Worm (Caenorhabditis elegans) whole organism, mixed stage, embryonic: ENCODE results near the gene Y41C4A.6.

Source experiments
- M03D4.4 ChIP-seq: sonication (generic microtip); optimal IDR thresholded peaks from 2 replicates; lab custom pipeline; 2017; ENCODE audit warnings: mild to moderate bottlenecking, missing genetic modification characterization, missing compliant biosample characterization
- bed-3 ChIP-seq: fragments of 200-800 bp; sonication (Bioruptor generic); optimal IDR thresholded peaks from 3 replicates; lab custom pipeline; 2018; ENCODE audit warnings: mild to moderate bottlenecking, missing genetic modification characterization, moderate library complexity, missing compliant biosample characterization
- blmp-1 ChIP-seq: fragments of 150-350 bp; optimal IDR thresholded peaks from 2 replicates; lab custom pipeline; 2014; ENCODE audit warnings: missing biosample characterization, missing genetic modification characterization
- ceh-39 ChIP-seq: fragments of 150-350 bp; optimal IDR thresholded peaks from 2 replicates; lab custom pipeline; 2014; ENCODE audit warnings: missing biosample characterization, missing genetic modification characterization
- ceh-43 ChIP-seq: fragments of 200-800 bp; sonication (Bioruptor generic); optimal IDR thresholded peaks from 2 replicates; lab custom pipeline; 2018; ENCODE audit warnings: mild to moderate bottlenecking, missing genetic modification characterization, moderate library complexity, missing compliant biosample characterization
- ceh-83 ChIP-seq: fragments of 200-800 bp; sonication (Bioruptor generic); optimal IDR thresholded peaks from 2 replicates; lab custom pipeline; 2018; ENCODE audit warnings: mild to moderate bottlenecking, missing genetic modification characterization, missing compliant biosample characterization
- cnd-1 ChIP-seq: fragments of 200-800 bp; sonication (Bioruptor generic); optimal IDR thresholded peaks from 2 replicates; lab custom pipeline; 2018; ENCODE audit warnings: mild to moderate bottlenecking, missing genetic modification characterization, missing compliant biosample characterization
- drap-1 ChIP-seq: fragments of 200-800 bp; sonication (Bioruptor generic); optimal IDR thresholded peaks from 3 replicates; lab custom pipeline; 2018; ENCODE audit warnings: mild to moderate bottlenecking, missing genetic modification characterization, missing compliant biosample characterization
- elt-1 ChIP-seq: sonication (generic microtip); optimal IDR thresholded peaks from 2 replicates; lab custom pipeline; 2017; ENCODE audit warnings: missing genetic modification characterization, mild to moderate bottlenecking, missing compliant biosample characterization, antibody characterized with exemption, moderate library complexity, borderline replicate concordance; ENCODE audit not compliant: insufficient read depth
- flh-1 ChIP-seq: fragments of 200-800 bp; sonication (Bioruptor generic); optimal IDR thresholded peaks from 2 replicates; lab custom pipeline; 2018; ENCODE audit warnings: mild to moderate bottlenecking, missing genetic modification characterization, moderate library complexity, missing compliant biosample characterization
- ham-2 ChIP-seq: fragments of 200-800 bp; sonication (Bioruptor generic); optimal IDR thresholded peaks from 2 replicates; lab custom pipeline; 2018; ENCODE audit warnings: mild to moderate bottlenecking, missing genetic modification characterization, missing compliant biosample characterization
- hlh-1 ChIP-seq: fragments of 150-350 bp; optimal IDR thresholded peaks from 2 replicates; lab custom pipeline; 2014; ENCODE audit warnings: missing biosample characterization, missing genetic modification reagents, missing genetic modification characterization
- lin-13 ChIP-seq: fragments of 150-350 bp; optimal IDR thresholded peaks from 2 replicates; lab custom pipeline; 2014; ENCODE audit warnings: missing biosample characterization, missing genetic modification characterization
- lin-32 ChIP-seq: fragments of 200-800 bp; sonication (Bioruptor generic); optimal IDR thresholded peaks from 2 replicates; lab custom pipeline; 2018; ENCODE audit warnings: mild to moderate bottlenecking, missing genetic modification characterization, missing compliant biosample characterization
- lsy-2 ChIP-seq: fragments of 150-350 bp; optimal IDR thresholded peaks from 2 replicates; lab custom pipeline; 2014; ENCODE audit warnings: missing biosample characterization, missing genetic modification characterization
- mep-1 ChIP-seq: fragments of 150-350 bp; optimal IDR thresholded peaks from 2 replicates; lab custom pipeline; 2017; ENCODE audit warnings: missing biosample characterization, missing genetic modification reagents, missing genetic modification characterization, inconsistent platforms
- mls-2 ChIP-seq: sonication (generic microtip); optimal IDR thresholded peaks from 2 replicates; lab custom pipeline; 2016; ENCODE audit warnings: mild to moderate bottlenecking, missing genetic modification characterization, moderate library complexity, missing compliant biosample characterization
- nhr-12 ChIP-seq: fragments of 150-350 bp; optimal IDR thresholded peaks from 2 replicates; lab custom pipeline; 2014; ENCODE audit warnings: missing biosample characterization, missing genetic modification characterization
- nhr-2 ChIP-seq: fragments of 150-350 bp; optimal IDR thresholded peaks from 2 replicates; lab custom pipeline; 2014; ENCODE audit warnings: missing biosample characterization, missing genetic modification characterization
- nhr-237 ChIP-seq: fragments of 150-350 bp; optimal IDR thresholded peaks from 2 replicates; lab custom pipeline; 2014; ENCODE audit warnings: missing biosample characterization, missing genetic modification characterization
- nhr-28 ChIP-seq: fragments of 150-350 bp; optimal IDR thresholded peaks from 2 replicates; lab custom pipeline; 2014; ENCODE audit warnings: missing biosample characterization, missing genetic modification characterization
- nhr-76 ChIP-seq: sonication (generic microtip); optimal IDR thresholded peaks from 2 replicates; lab custom pipeline; 2017; ENCODE audit warnings: missing biosample characterization, missing genetic modification characterization
- pha-4 ChIP-seq: fragments of 150-350 bp; optimal IDR thresholded peaks from 2 replicates; lab custom pipeline; 2018; ENCODE audit warnings: missing biosample characterization, missing genetic modification reagents, missing genetic modification characterization
- snpc-4 ChIP-seq: fragments of 150-350 bp; optimal IDR thresholded peaks from 2 replicates; lab custom pipeline; 2014; ENCODE audit warnings: missing biosample characterization, missing genetic modification characterization
- sptf-1 ChIP-seq: sonication (generic microtip); optimal IDR thresholded peaks from 2 replicates; lab custom pipeline; 2017; ENCODE audit warnings: mild to moderate bottlenecking, missing genetic modification characterization, moderate library complexity, missing compliant biosample characterization
- unc-120 ChIP-seq: sonication (generic microtip); optimal IDR thresholded peaks from 2 replicates; lab custom pipeline; 2017; ENCODE audit warnings: missing genetic modification characterization, missing compliant biosample characterization; ENCODE audit not compliant: poor library complexity, severe bottlenecking
- unc-62 ChIP-seq: fragments of 150-350 bp; optimal IDR thresholded peaks from 2 replicates; lab custom pipeline; 2014; ENCODE audit warnings: missing biosample characterization, missing genetic modification reagents, missing genetic modification characterization
- ztf-11 ChIP-seq: fragments of 150-350 bp; optimal IDR thresholded peaks from 2 replicates; lab custom pipeline; 2014; ENCODE audit warnings: missing biosample characterization, missing genetic modification characterization

The Y41C4A.6 gene

DNA sequence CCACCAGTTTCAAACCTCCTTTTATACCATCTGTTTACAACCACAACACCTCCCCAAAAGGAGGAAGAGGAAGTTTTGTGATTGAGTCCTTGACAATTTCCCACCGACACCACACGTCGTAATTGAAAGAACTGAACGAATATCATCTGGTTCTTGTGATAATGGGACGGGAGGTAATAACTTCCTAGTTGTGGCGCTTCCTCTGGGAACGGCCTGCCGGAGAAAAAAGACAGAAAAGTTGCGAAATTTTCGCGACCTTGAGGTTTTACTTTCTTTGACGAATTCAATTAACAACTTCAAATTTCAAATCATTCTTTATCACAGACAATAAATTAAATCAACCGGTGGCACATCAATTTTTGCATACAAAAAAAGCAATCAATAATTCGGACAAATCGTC, 10.3 kb downstream of the Y41C4A.6 start, which contains the start of gene col-96:
Gene col-96 (minus strand): TSS at position 101 of the 400 bp plus-strand sequence.
- TF ChIP-seq snpc-4 (tag; lab: Kevin White, UChicago) (no peak), ham-2 (GFP tag; lab: Kevin White, UChicago) (no peak), bed-3 (GFP tag; lab: Kevin White, UChicago) (no peak)

- TF ChIP-seq bed-3 (GFP tag; lab: Kevin White, UChicago) (no peak), nhr-2 (no peak), ztf-11 (tag; lab: Kevin White, UChicago) (no peak), M03D4.4 (tag; lab: Kevin White, UChicago) (no peak), cnd-1 (no peak), lin-13 (no peak), lsy-2 (tag; lab: Kevin White, UChicago) (no peak), pha-4 (no peak)
These were observed 12.3 kb downstream of the Y41C4A.6 start, which contains the start of gene Y41C4A.8 for ce11 chrIII:11708722-11709121. Y41C4A.8 (minus strand) TSS chrIII:11708822.

- TF ChIP-seq nhr-12 (no peak), unc-120 (tag; lab: Kevin White, UChicago) (no peak), cnd-1 (no peak), mls-2 (tag; lab: Kevin White, UChicago) (no peak), pha-4 (no peak), ceh-39 (tag; lab: Kevin White, UChicago) (no peak), flh-1 (GFP tag; lab: Kevin White, UChicago) (no peak), snpc-4 (tag; lab: Kevin White, UChicago) (no peak), nhr-237 (tag; lab: Kevin White, UChicago) (no peak), bed-3 (GFP tag; lab: Kevin White, UChicago) (no peak), ceh-83 (GFP tag; lab: Kevin White, UChicago) (no peak), hlh-1 (tag; lab: Kevin White, UChicago) (no peak), M03D4.4 (tag; lab: Kevin White, UChicago) (no peak), nhr-28 (tag; lab: Kevin White, UChicago) (no peak), mep-1 (tag; lab: Kevin White, UChicago) (no peak), nhr-2 (no peak)
These were observed 22.2 kb downstream of the Y41C4A.6 start, which contains the start of gene Y41C4A.9 for ce11 chrIII:11718548-11718947. Y41C4A.9 (minus strand) TSS chrIII:11718645.

DNA sequence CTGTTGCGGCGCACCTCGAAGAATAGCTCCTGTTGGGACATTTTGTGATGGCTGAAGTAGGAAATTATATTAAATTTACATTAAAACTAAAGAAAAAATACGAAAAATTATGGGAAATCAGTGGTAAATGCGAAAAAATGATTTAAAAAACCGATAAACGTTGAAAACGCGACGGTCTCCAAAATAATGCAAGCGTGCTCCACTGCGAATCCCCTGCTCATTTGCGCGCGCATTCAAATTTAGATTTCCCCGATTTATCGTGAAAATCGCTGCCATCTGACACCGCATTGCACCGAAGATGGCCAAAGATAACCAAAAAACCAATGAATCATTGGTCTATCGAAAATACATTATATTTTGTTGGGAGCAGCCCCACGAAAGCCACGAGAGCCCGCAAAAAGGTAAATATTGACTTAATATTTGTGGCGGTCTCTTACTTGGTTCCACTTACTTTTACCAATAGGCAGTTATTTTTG, 23.1 kb downstream of the Y41C4A.6 start, which contains the start of the genes elb-1 and Y41C4A.11:
Gene elb-1 (minus strand): TSS at position 51 of the 476 bp plus-strand sequence.
Gene Y41C4A.11 (plus strand): TSS at position 461 of the 476 bp plus-strand sequence.
- peak; percentile 46 for TF ChIP-seq lin-13
- peak; percentile 11 for TF ChIP-seq pha-4
- no peak for TF ChIP-seq drap-1 (GFP tag; lab: Kevin White, UChicago)
- no peak for TF ChIP-seq sptf-1 (tag; lab: Kevin White, UChicago)
- peak; percentile 27 for TF ChIP-seq nhr-237 (tag; lab: Kevin White, UChicago)
- TF ChIP-seq lsy-2 (tag; lab: Kevin White, UChicago): peak; percentile 47
- TF ChIP-seq mep-1 (tag; lab: Kevin White, UChicago): peak; percentile 75
- peak; percentile 79 for TF ChIP-seq ceh-39 (tag; lab: Kevin White, UChicago)
- TF ChIP-seq elt-1: peak; percentile 71

- TF ChIP-seq M03D4.4 (tag; lab: Kevin White, UChicago) (no peak), unc-62 (no peak), snpc-4 (tag; lab: Kevin White, UChicago) (no peak), nhr-76 (no peak), blmp-1 (tag; lab: Kevin White, UChicago) (no peak), ham-2 (GFP tag; lab: Kevin White, UChicago) (no peak), lin-32 (no peak), flh-1 (GFP tag; lab: Kevin White, UChicago) (no peak), ceh-43 (no peak)
These were observed 25.0 kb downstream of the Y41C4A.6 start, which contains the start of gene Y41C4A.32 for ce11 chrIII:11721405-11721804. Y41C4A.32 (plus strand) TSS chrIII:11721706.

DNA sequence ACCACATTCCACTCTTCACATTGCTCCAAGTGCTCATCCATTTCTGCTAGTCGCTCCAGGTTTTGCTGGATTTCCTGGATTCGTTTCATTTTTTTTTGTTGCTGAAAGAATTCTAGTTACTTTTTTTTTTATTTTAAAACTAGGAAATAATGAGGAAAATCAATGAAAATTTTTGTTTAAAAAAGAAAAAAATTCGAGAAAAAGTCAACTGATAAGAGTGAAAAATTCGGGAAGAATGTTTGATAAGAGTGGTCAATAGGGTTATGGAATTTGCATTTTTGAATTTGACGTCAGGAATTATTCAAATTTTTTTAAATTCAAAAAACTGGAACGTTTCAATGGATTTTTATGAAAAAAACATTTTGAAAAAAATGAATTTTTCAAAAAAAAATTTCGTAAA, 30.2 kb downstream of the Y41C4A.6 start, which contains the start of gene Y41C4A.12:
Gene Y41C4A.12 (minus strand): TSS at position 101 of the 400 bp plus-strand sequence.
- TF ChIP-seq unc-120 (tag; lab: Kevin White, UChicago) (no peak), nhr-28 (tag; lab: Kevin White, UChicago) (no peak)
